Fruit fly (Drosophila melanogaster): ENCODE results near the gene Irbp18.
A peak's percentile ranks its signal among the peaks of the same experiment; 100 is the strongest.

Gene Irbp18

dm6 chr3L:11103773-11104172 lies 5.8 kb upstream of the Irbp18 start, which contains the start of gene CG32071:
CG32071 (minus strand) TSS chr3L:11103873.
- TF ChIP-seq Eip93F (GFP tag; optimal IDR thresholded peaks at IDR 0.05) (no peak), esn (GFP tag; optimal IDR thresholded peaks at IDR 0.05) (no peak), eg (GFP tag; IDR thresholded peaks at IDR 0.05) (no peak), achi (GFP tag; optimal IDR thresholded peaks at IDR 0.05) (no peak), pdm3 (GFP tag; optimal IDR thresholded peaks at IDR 0.05) (no peak), CG3032 (tag; optimal IDR thresholded peaks at IDR 0.05) (no peak), Gug (GFP tag; IDR thresholded peaks at IDR 0.05) (no peak), Smox (GFP tag; optimal IDR thresholded peaks at IDR 0.05) (no peak), Hr38 (GFP tag; optimal IDR thresholded peaks at IDR 0.05) (no peak), Sox15 (GFP tag; optimal IDR thresholded peaks at IDR 0.05) (no peak), spab (GFP tag; optimal IDR thresholded peaks at IDR 0.05) (no peak), CG7368 (GFP tag; optimal IDR thresholded peaks at IDR 0.05) (no peak), CG11902 (GFP tag; optimal IDR thresholded peaks at IDR 0.05) (no peak), Sox14 (GFP tag; optimal IDR thresholded peaks at IDR 0.05) (no peak), Eip75B (GFP tag; optimal IDR thresholded peaks at IDR 0.05) (no peak), dac (GFP tag; optimal IDR thresholded peaks at IDR 0.05) (no peak)

dm6 chr3L:11102930-11103329 lies 4.9 kb upstream of the Irbp18 start, which contains the start of gene Elo68alpha:
Elo68alpha (minus strand) TSS chr3L:11103030.
- TF ChIP-seq CG34406 (GFP tag; optimal IDR thresholded peaks at IDR 0.05): no peak
- TF ChIP-seq Ets96B (tag; optimal IDR thresholded peaks at IDR 0.05): no peak

- TF ChIP-seq esn (GFP tag; optimal IDR thresholded peaks at IDR 0.05) (no peak), pdm3 (GFP tag; optimal IDR thresholded peaks at IDR 0.05) (no peak), CG11762 (GFP tag; optimal IDR thresholded peaks at IDR 0.05; ENCODE audit: insufficient read depth) (no peak), CG3919 (GFP tag; optimal IDR thresholded peaks at IDR 0.05) (no peak), CG16779 (tag; optimal IDR thresholded peaks at IDR 0.05) (no peak), CG1621 (tag; optimal IDR thresholded peaks at IDR 0.05) (no peak), salr (GFP tag; optimal IDR thresholded peaks at IDR 0.05) (no peak), CG3032 (tag; optimal IDR thresholded peaks at IDR 0.05) (no peak), CG32006 (GFP tag; optimal IDR thresholded peaks at IDR 0.05) (no peak), CG11902 (GFP tag; optimal IDR thresholded peaks at IDR 0.05) (no peak), CG34406 (GFP tag; optimal IDR thresholded peaks at IDR 0.05) (no peak), CG11294 (GFP tag; IDR thresholded peaks at IDR 0.05) (no peak)
Measured at dm6 chr3L:11101598-11101997, 3.6 kb upstream of the Irbp18 start, which contains the start of gene Elo68beta. Elo68beta (minus strand) TSS chr3L:11101698.

- peak; percentile 79 for TF ChIP-seq vri (GFP tag; optimal IDR thresholded peaks at IDR 0.05)
- TF ChIP-seq esn (GFP tag; optimal IDR thresholded peaks at IDR 0.05): peak; percentile 53
- peak; percentile 86 for TF ChIP-seq CG6276 (GFP tag; optimal IDR thresholded peaks at IDR 0.05)
- TF ChIP-seq CG6808 (GFP tag; optimal IDR thresholded peaks at IDR 0.05): peak; percentile 85
- TF ChIP-seq CG15336 (GFP tag; IDR thresholded peaks at IDR 0.05): peak; percentile 80
- TF ChIP-seq Eip78C (GFP tag): peak; percentile 83
- TF ChIP-seq CG10631 (GFP tag; optimal IDR thresholded peaks at IDR 0.05): no peak
- TF ChIP-seq dac (GFP tag; optimal IDR thresholded peaks at IDR 0.05): peak; percentile 18
- TF ChIP-seq CG4318 (GFP tag; optimal IDR thresholded peaks at IDR 0.05): no peak
- no peak for TF ChIP-seq cyc (GFP tag; optimal IDR thresholded peaks at IDR 0.05)
- TF ChIP-seq Smox (GFP tag; optimal IDR thresholded peaks at IDR 0.05): peak; percentile 46
- peak; percentile 46 for TF ChIP-seq CG34406 (GFP tag; optimal IDR thresholded peaks at IDR 0.05)
- TF ChIP-seq CG6163 (GFP tag; IDR thresholded peaks at IDR 0.05): peak; percentile 90
- peak; percentile 91 for TF ChIP-seq CG6854 (GFP tag; optimal IDR thresholded peaks at IDR 0.05)
- no peak for TF ChIP-seq CG31627 (GFP tag; optimal IDR thresholded peaks at IDR 0.05)
- peak; percentile 55 for TF ChIP-seq CG32006 (GFP tag; optimal IDR thresholded peaks at IDR 0.05)
- peak; percentile 90 for TF ChIP-seq eg (GFP tag; IDR thresholded peaks at IDR 0.05)
- TF ChIP-seq fd85E (GFP tag; optimal IDR thresholded peaks at IDR 0.05): no peak
- TF ChIP-seq net (GFP tag; optimal IDR thresholded peaks at IDR 0.05): peak; percentile 30
- TF ChIP-seq OdsH (GFP tag; optimal IDR thresholded peaks at IDR 0.05): peak; percentile 30
- TF ChIP-seq CG7368 (GFP tag; optimal IDR thresholded peaks at IDR 0.05): peak; percentile 31
- TF ChIP-seq topi (GFP tag; optimal IDR thresholded peaks at IDR 0.05): peak; percentile 51
- no peak for TF ChIP-seq CG8319 (GFP tag; optimal IDR thresholded peaks at IDR 0.05)
- no peak for TF ChIP-seq CG8632 (GFP tag; optimal IDR thresholded peaks at IDR 0.05)
- TF ChIP-seq Ets96B (tag; optimal IDR thresholded peaks at IDR 0.05): peak; percentile 65
- TF ChIP-seq Gug (GFP tag; IDR thresholded peaks at IDR 0.05): peak; percentile 55; the same call in 1 of the 2 replicates
- TF ChIP-seq Met (GFP tag; optimal IDR thresholded peaks at IDR 0.05): peak; percentile 40
- TF ChIP-seq CG10669 (GFP tag; optimal IDR thresholded peaks at IDR 0.05): peak; percentile 67
Measured at dm6 chr3L:11096195-11096908, 1.6 kb downstream of the Irbp18 start, which contains the start of the genes CG46439, Iyd and CG33947. CG46439 (minus strand) TSS chr3L:11096245. Iyd (minus strand) TSS chr3L:11096245. CG33947 (plus strand) TSS chr3L:11096496.

All from whole organism, prepupa.